Fruit fly (Drosophila melanogaster): Measurements from ENCODE around the gene CG31086.

DNA sequence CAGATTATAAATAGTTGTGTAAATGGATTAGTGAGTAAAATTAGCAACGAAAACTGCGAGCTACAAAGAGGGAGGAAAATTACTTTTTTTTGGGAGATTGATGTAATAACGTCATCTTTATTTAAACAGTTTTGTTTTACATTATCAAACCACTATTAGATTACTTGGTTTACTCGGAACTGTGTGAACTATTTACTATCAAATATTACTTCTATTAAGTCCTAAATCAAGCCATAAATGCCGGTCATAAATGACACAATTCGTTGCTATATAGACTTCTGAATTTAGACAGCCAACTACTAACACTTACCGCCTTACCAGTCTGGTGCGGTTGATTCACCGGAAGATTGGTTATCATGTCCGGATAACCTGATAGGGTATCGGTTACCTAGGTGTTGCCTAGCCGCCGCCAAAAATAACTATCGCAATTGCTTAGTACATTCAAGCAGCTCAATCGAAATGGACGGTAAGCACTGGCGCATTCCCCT lies at the start of gene CG31086:
- TF ChIP-seq CG8478 (optimal IDR thresholded peaks at IDR 0.05) (no peak), pan (optimal IDR thresholded peaks at IDR 0.05) (no peak)

Data from whole organism.